Fruit fly (Drosophila melanogaster): ENCODE data around the gene fd3F.
A peak's percentile ranks its signal among the peaks of the same experiment; 100 is the strongest.

Gene fd3F

dm6 chrX:3775822-3776668, 26.1 kb upstream of the fd3F start:
- TF ChIP-seq CG8159 (tag; optimal IDR thresholded peaks at IDR 0.05), result peak; percentile 80
- TF ChIP-seq CG10348 (GFP tag; IDR thresholded peaks at IDR 0.05), result no peak
- peak; percentile 86 for TF ChIP-seq Pif1B (GFP tag; optimal IDR thresholded peaks at IDR 0.05)
- TF ChIP-seq CG4496 (GFP tag; IDR thresholded peaks at IDR 0.05), result peak; percentile 92
- TF ChIP-seq gl (tag; optimal IDR thresholded peaks at IDR 0.05), result peak; percentile 96
- peak; percentile 80 for TF ChIP-seq CG9948 (tag; optimal IDR thresholded peaks at IDR 0.05)
- TF ChIP-seq rn (GFP tag; IDR thresholded peaks at IDR 0.05), result 0 out of 2 replicates have a peak, but pooled peaks have one; percentile 12
- TF ChIP-seq EcR (GFP tag; optimal IDR thresholded peaks at IDR 0.05), result peak; percentile 80
- peak; percentile 76 for TF ChIP-seq Snoo (tag; optimal IDR thresholded peaks at IDR 0.05)
- TF ChIP-seq D1 (tag; optimal IDR thresholded peaks at IDR 0.05), result peak; percentile 30
- peak; percentile 75 for TF ChIP-seq CG17806 (tag; optimal IDR thresholded peaks at IDR 0.05)
- TF ChIP-seq CG34367 (tag; optimal IDR thresholded peaks at IDR 0.05), result peak; percentile 85
- peak; percentile 80 for TF ChIP-seq CG8301 (tag; optimal IDR thresholded peaks at IDR 0.05)
- peak; percentile 85 for TF ChIP-seq CG14655 (GFP tag; optimal IDR thresholded peaks at IDR 0.05)
- peak; percentile 90 for TF ChIP-seq Ets98B (GFP tag; IDR thresholded peaks at IDR 0.05)
- peak; percentile 89 for TF ChIP-seq CG32121 (GFP tag; IDR thresholded peaks at IDR 0.05)
- peak; percentile 95 for TF ChIP-seq CG12605 (GFP tag; IDR thresholded peaks at IDR 0.05)
- peak; percentile 86 for TF ChIP-seq fd96Ca (GFP tag; IDR thresholded peaks at IDR 0.05)
- peak; percentile 82 for TF ChIP-seq CG15710 (tag; optimal IDR thresholded peaks at IDR 0.05)
- peak; percentile 89 for TF ChIP-seq Pif1A (GFP tag; optimal IDR thresholded peaks at IDR 0.05)
- peak; percentile 85 for TF ChIP-seq CG13204 (GFP tag; optimal IDR thresholded peaks at IDR 0.05)

DNA sequence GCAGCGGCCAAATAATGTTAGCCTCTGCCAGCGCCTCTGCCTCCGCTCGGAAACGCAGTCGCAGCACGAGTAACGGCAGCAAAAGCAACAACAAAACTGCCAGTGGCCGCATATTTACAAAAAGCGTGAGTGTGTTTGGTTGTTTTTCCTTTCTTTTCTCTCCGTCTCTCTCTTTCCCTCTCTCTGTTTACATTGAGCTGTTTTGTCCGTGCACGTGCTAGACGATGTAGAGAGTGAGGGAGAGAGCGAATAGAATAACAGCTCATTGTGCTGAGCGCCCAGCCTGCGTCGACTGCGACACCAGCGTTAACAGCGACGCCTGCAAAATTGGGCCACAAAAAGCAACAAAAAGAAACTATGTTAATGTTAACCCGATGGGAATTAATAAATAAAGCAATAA, 24.9 kb upstream of the fd3F start:
- TF ChIP-seq Ets98B (GFP tag; IDR thresholded peaks at IDR 0.05), result peak; percentile 85
- no peak for TF ChIP-seq CG10348 (GFP tag; IDR thresholded peaks at IDR 0.05)
- TF ChIP-seq CG17806 (tag; optimal IDR thresholded peaks at IDR 0.05), result peak; percentile 38
- peak; percentile 28 for TF ChIP-seq CG8159 (tag; optimal IDR thresholded peaks at IDR 0.05)
- TF ChIP-seq EcR (GFP tag; optimal IDR thresholded peaks at IDR 0.05), result peak; percentile 86
- TF ChIP-seq D1 (tag; optimal IDR thresholded peaks at IDR 0.05), result no peak
- TF ChIP-seq rn (GFP tag; IDR thresholded peaks at IDR 0.05), result peak; percentile 24; the same call in 1 of the 2 replicates
- peak; percentile 16 for TF ChIP-seq CG9948 (tag; optimal IDR thresholded peaks at IDR 0.05)
- TF ChIP-seq CG15710 (tag; optimal IDR thresholded peaks at IDR 0.05), result peak; percentile 54
- TF ChIP-seq CG12605 (GFP tag; IDR thresholded peaks at IDR 0.05), result peak; percentile 83
- peak; percentile 84 for TF ChIP-seq fd96Ca (GFP tag; IDR thresholded peaks at IDR 0.05)
- peak; percentile 89 for TF ChIP-seq gl (tag; optimal IDR thresholded peaks at IDR 0.05)
- peak; percentile 76 for TF ChIP-seq CG32121 (GFP tag; IDR thresholded peaks at IDR 0.05)
- TF ChIP-seq CG34367 (tag; optimal IDR thresholded peaks at IDR 0.05), result peak; percentile 64
- peak; percentile 79 for TF ChIP-seq CG13204 (GFP tag; optimal IDR thresholded peaks at IDR 0.05)
- peak; percentile 59 for TF ChIP-seq CG8301 (tag; optimal IDR thresholded peaks at IDR 0.05)
- peak; percentile 54 for TF ChIP-seq Pif1A (GFP tag; optimal IDR thresholded peaks at IDR 0.05)
- peak; percentile 48 for TF ChIP-seq Snoo (tag; optimal IDR thresholded peaks at IDR 0.05)
- peak; percentile 75 for TF ChIP-seq Pif1B (GFP tag; optimal IDR thresholded peaks at IDR 0.05)
- TF ChIP-seq CG14655 (GFP tag; optimal IDR thresholded peaks at IDR 0.05), result peak; percentile 70
- peak; percentile 93 for TF ChIP-seq CG4496 (GFP tag; IDR thresholded peaks at IDR 0.05)

- TF ChIP-seq rn (GFP tag; IDR thresholded peaks at IDR 0.05) (no peak), CG17806 (tag; optimal IDR thresholded peaks at IDR 0.05) (peak; percentile 58), CG34367 (tag; optimal IDR thresholded peaks at IDR 0.05) (peak; percentile 85), CG13204 (GFP tag; optimal IDR thresholded peaks at IDR 0.05) (peak; percentile 93), EcR (GFP tag; optimal IDR thresholded peaks at IDR 0.05) (peak; percentile 99), CG10348 (GFP tag; IDR thresholded peaks at IDR 0.05) (no peak), Snoo (tag; optimal IDR thresholded peaks at IDR 0.05) (peak; percentile 59), CG12605 (GFP tag; IDR thresholded peaks at IDR 0.05) (peak; percentile 82), fd96Ca (GFP tag; IDR thresholded peaks at IDR 0.05) (peak; percentile 39; the same call in 1 of the 3 replicates), CG8159 (tag; optimal IDR thresholded peaks at IDR 0.05) (peak; percentile 73), CG14655 (GFP tag; optimal IDR thresholded peaks at IDR 0.05) (peak; percentile 57), gl (tag; optimal IDR thresholded peaks at IDR 0.05) (peak; percentile 97), D1 (tag; optimal IDR thresholded peaks at IDR 0.05) (peak; percentile 3), CG15710 (tag; optimal IDR thresholded peaks at IDR 0.05) (peak; percentile 76), Pif1A (GFP tag; optimal IDR thresholded peaks at IDR 0.05) (peak; percentile 57), Ets98B (GFP tag; IDR thresholded peaks at IDR 0.05) (peak; percentile 78), Pif1B (GFP tag; optimal IDR thresholded peaks at IDR 0.05) (peak; percentile 23), CG4496 (GFP tag; IDR thresholded peaks at IDR 0.05) (peak; percentile 79), CG32121 (GFP tag; IDR thresholded peaks at IDR 0.05) (peak; percentile 66), CG8301 (tag; optimal IDR thresholded peaks at IDR 0.05) (peak; percentile 41), CG9948 (tag; optimal IDR thresholded peaks at IDR 0.05) (peak; percentile 51)
Observed at dm6 chrX:3778135-3778951, 23.8 kb upstream of the fd3F start.

dm6 chrX:3778952-3779502, 23.1 kb upstream of the fd3F start:
- TF ChIP-seq CG15710 (tag; optimal IDR thresholded peaks at IDR 0.05), result peak; percentile 42
- no peak for TF ChIP-seq EcR (GFP tag; optimal IDR thresholded peaks at IDR 0.05)
- TF ChIP-seq Ets98B (GFP tag; IDR thresholded peaks at IDR 0.05), result no peak
- peak; percentile 54 for TF ChIP-seq CG14655 (GFP tag; optimal IDR thresholded peaks at IDR 0.05)
- TF ChIP-seq CG8301 (tag; optimal IDR thresholded peaks at IDR 0.05), result peak; percentile 39
- 0 out of 3 replicates have a peak, but pooled peaks have one; percentile 15 for TF ChIP-seq fd96Ca (GFP tag; IDR thresholded peaks at IDR 0.05)
- no peak for TF ChIP-seq Snoo (tag; optimal IDR thresholded peaks at IDR 0.05)
- TF ChIP-seq rn (GFP tag; IDR thresholded peaks at IDR 0.05), result no peak
- TF ChIP-seq Pif1A (GFP tag; optimal IDR thresholded peaks at IDR 0.05), result no peak
- TF ChIP-seq Pif1B (GFP tag; optimal IDR thresholded peaks at IDR 0.05), result no peak
- TF ChIP-seq CG8159 (tag; optimal IDR thresholded peaks at IDR 0.05), result peak; percentile 59
- peak; percentile 57 for TF ChIP-seq D1 (tag; optimal IDR thresholded peaks at IDR 0.05)
- TF ChIP-seq CG4496 (GFP tag; IDR thresholded peaks at IDR 0.05), result 0 out of 3 replicates have a peak, but pooled peaks have one; percentile 39
- peak; percentile 53 for TF ChIP-seq CG9948 (tag; optimal IDR thresholded peaks at IDR 0.05)
- TF ChIP-seq gl (tag; optimal IDR thresholded peaks at IDR 0.05), result no peak
- no peak for TF ChIP-seq CG34367 (tag; optimal IDR thresholded peaks at IDR 0.05)
- TF ChIP-seq CG32121 (GFP tag; IDR thresholded peaks at IDR 0.05), result no peak
- TF ChIP-seq CG17806 (tag; optimal IDR thresholded peaks at IDR 0.05), result peak; percentile 30
- no peak for TF ChIP-seq CG13204 (GFP tag; optimal IDR thresholded peaks at IDR 0.05)
- TF ChIP-seq CG12605 (GFP tag; IDR thresholded peaks at IDR 0.05), result no peak
- no peak for TF ChIP-seq CG10348 (GFP tag; IDR thresholded peaks at IDR 0.05)
